Worm (Caenorhabditis elegans) whole organism, midembryonic: Measurements from ENCODE around the gene C54D10.9.

Source experiments
- T22C8.4 ChIP-seq: fragments of 200-800 bp; sonication (Bioruptor generic); IDR thresholded peaks from 2 replicates; pipeline ENCODE4 v1.3.6; 2022; ENCODE audit warnings: missing genetic modification characterization, missing compliant biosample characterization
- klf-2 ChIP-seq: fragments of 200-800 bp; sonication (Bioruptor generic); conservative IDR thresholded peaks from 2 replicates; pipeline ENCODE4 v1.3.6; 2022; ENCODE audit warnings: missing genetic modification reagents, missing genetic modification characterization, missing compliant biosample characterization
- ref-1 ChIP-seq: fragments of 200-800 bp; sonication (Bioruptor generic); conservative IDR thresholded peaks from 2 replicates; pipeline ENCODE4 v1.3.6; 2022; ENCODE audit warnings: missing genetic modification reagents, missing genetic modification characterization, missing compliant biosample characterization
- tab-1 ChIP-seq: fragments of 200-800 bp; sonication (Bioruptor generic); IDR thresholded peaks from 2 replicates; pipeline ENCODE4 v1.3.6; 2022; ENCODE audit warnings: missing genetic modification characterization, missing compliant biosample characterization

- TF ChIP-seq ref-1 (GFP tag; lab: Robert Waterston, UW) = no peak
- no peak for TF ChIP-seq T22C8.4 (GFP tag; lab: Robert Waterston, UW)
- TF ChIP-seq tab-1 = no peak
- no peak for TF ChIP-seq klf-2 (GFP tag; lab: Robert Waterston, UW)
Measured at ce11 chrV:12443754-12444153, 3.2 kb upstream of the C54D10.9 start, which contains the start of gene pals-39.
